Worm (Caenorhabditis elegans) whole organism, L2 larva: Measurements from ENCODE around the gene F10E9.7.

ENCODE experiments used
- C34F6.9 ChIP-seq: fragments of 150-350 bp; optimal IDR thresholded peaks from 2 replicates; lab custom pipeline; 2014; ENCODE audit warnings: missing biosample characterization, missing genetic modification characterization
- F13H6.1 ChIP-seq: sonication (generic microtip); optimal IDR thresholded peaks from 2 replicates; lab custom pipeline; 2016; ENCODE audit warnings: missing genetic modification characterization, missing compliant biosample characterization
- R02D3.7 ChIP-seq: fragments of 150-350 bp; optimal IDR thresholded peaks from 2 replicates; lab custom pipeline; 2014; ENCODE audit warnings: missing biosample characterization, missing genetic modification characterization
- Y55F3AM.14 ChIP-seq: fragments of 200-800 bp; sonication (Bioruptor generic); optimal IDR thresholded peaks from 2 replicates; lab custom pipeline; 2018; ENCODE audit warnings: mild to moderate bottlenecking, missing genetic modification characterization, missing compliant biosample characterization
- ZK546.5 ChIP-seq: sonication (generic microtip); optimal IDR thresholded peaks from 2 replicates; lab custom pipeline; 2017; ENCODE audit warnings: missing biosample characterization, missing genetic modification characterization
- alr-1 ChIP-seq: fragments of 150-350 bp; optimal IDR thresholded peaks from 2 replicates; lab custom pipeline; 2014; ENCODE audit warnings: missing biosample characterization, missing genetic modification characterization
- aly-2 ChIP-seq: fragments of 150-350 bp; optimal IDR thresholded peaks from 2 replicates; lab custom pipeline; 2014; ENCODE audit warnings: missing biosample characterization, missing genetic modification characterization
- ama-1 ChIP-seq: fragments of 150-350 bp; optimal IDR thresholded peaks from 2 replicates; lab custom pipeline; 2018; ENCODE audit warnings: inconsistent platforms
- ceh-16 ChIP-seq: fragments of 150-350 bp; optimal IDR thresholded peaks from 2 replicates; lab custom pipeline; 2014; ENCODE audit warnings: missing biosample characterization, missing genetic modification characterization
- ceh-82 ChIP-seq: fragments of 150-350 bp; optimal IDR thresholded peaks from 2 replicates; lab custom pipeline; 2014; ENCODE audit warnings: missing biosample characterization, missing genetic modification characterization
- crh-2 ChIP-seq: sonication (generic microtip); optimal IDR thresholded peaks from 2 replicates; lab custom pipeline; 2017; ENCODE audit warnings: missing biosample characterization, missing genetic modification characterization
- dmd-4 ChIP-seq: sonication (generic microtip); optimal IDR thresholded peaks from 2 replicates; lab custom pipeline; 2017; ENCODE audit warnings: missing biosample characterization, missing genetic modification characterization
- egl-27 ChIP-seq: sonication (generic microtip); optimal IDR thresholded peaks from 3 replicates; lab custom pipeline; 2017; ENCODE audit warnings: missing biosample characterization, missing genetic modification reagents, missing genetic modification characterization
- elt-3 ChIP-seq: sonication (generic microtip); optimal IDR thresholded peaks from 2 replicates; lab custom pipeline; 2017; ENCODE audit warnings: missing biosample characterization, missing genetic modification characterization
- fos-1 ChIP-seq: fragments of 150-350 bp; optimal IDR thresholded peaks from 2 replicates; lab custom pipeline; 2014; ENCODE audit warnings: missing biosample characterization, missing genetic modification characterization
- gmeb-1 ChIP-seq: fragments of 150-350 bp; optimal IDR thresholded peaks from 2 replicates; lab custom pipeline; 2014; ENCODE audit warnings: missing biosample characterization, missing genetic modification characterization
- lin-11 ChIP-seq: fragments of 150-350 bp; sonication (generic microtip); optimal IDR thresholded peaks from 2 replicates; lab custom pipeline; 2014; ENCODE audit warnings: missing biosample characterization, missing genetic modification characterization, inconsistent platforms, mixed read lengths
- lin-13 ChIP-seq: fragments of 150-350 bp; optimal IDR thresholded peaks from 2 replicates; lab custom pipeline; 2014; ENCODE audit warnings: missing biosample characterization, missing genetic modification reagents, missing genetic modification characterization
- lsy-2 ChIP-seq, 2 experiments: fragments of 150-350 bp in 1 of 2; sonication (generic microtip) in 1 of 2; optimal IDR thresholded peaks; 2 replicates each; lab custom pipeline; 2014 to 2017; ENCODE audit warnings: missing biosample characterization in 2 of 2, missing genetic modification characterization in 2 of 2
- mab-5 ChIP-seq: fragments of 150-350 bp; optimal IDR thresholded peaks from 2 replicates; lab custom pipeline; 2014; ENCODE audit warnings: missing biosample characterization, missing genetic modification characterization
- mdl-1 ChIP-seq, 2 experiments: fragments of 150-350 bp in 1 of 2; sonication (generic microtip) in 1 of 2; optimal IDR thresholded peaks; 2 replicates each; lab custom pipeline; 2017; ENCODE audit warnings: missing biosample characterization in 2 of 2, missing genetic modification characterization in 2 of 2
- nhr-11 ChIP-seq: fragments of 150-350 bp; optimal IDR thresholded peaks from 2 replicates; lab custom pipeline; 2014; ENCODE audit warnings: missing biosample characterization, missing genetic modification characterization
- nhr-12 ChIP-seq: fragments of 150-350 bp; optimal IDR thresholded peaks from 2 replicates; lab custom pipeline; 2014; ENCODE audit warnings: missing biosample characterization, missing genetic modification characterization
- nhr-129 ChIP-seq: fragments of 150-350 bp; optimal IDR thresholded peaks from 2 replicates; lab custom pipeline; 2014; ENCODE audit warnings: missing biosample characterization, missing genetic modification characterization
- nhr-23 ChIP-seq: fragments of 150-350 bp; optimal IDR thresholded peaks from 2 replicates; lab custom pipeline; 2014; ENCODE audit warnings: missing biosample characterization, missing genetic modification reagents, missing genetic modification characterization
- nhr-237 ChIP-seq: fragments of 150-350 bp; optimal IDR thresholded peaks from 2 replicates; lab custom pipeline; 2014; ENCODE audit warnings: missing biosample characterization, missing genetic modification characterization
- nhr-25 ChIP-seq: fragments of 150-350 bp; sonication (generic microtip); optimal IDR thresholded peaks from 3 replicates; lab custom pipeline; 2014; ENCODE audit warnings: missing biosample characterization, missing genetic modification characterization
- nhr-77 ChIP-seq: fragments of 150-350 bp; optimal IDR thresholded peaks from 2 replicates; lab custom pipeline; 2014; ENCODE audit warnings: missing biosample characterization, missing genetic modification characterization
- peb-1 ChIP-seq: fragments of 150-350 bp; optimal IDR thresholded peaks from 2 replicates; lab custom pipeline; 2014; ENCODE audit warnings: missing biosample characterization, missing genetic modification characterization
- sem-4 ChIP-seq: fragments of 150-350 bp; optimal IDR thresholded peaks from 2 replicates; lab custom pipeline; 2014; ENCODE audit warnings: missing biosample characterization, missing genetic modification reagents, missing genetic modification characterization
- skn-1 ChIP-seq: sonication (generic microtip); optimal IDR thresholded peaks from 2 replicates; lab custom pipeline; 2017; ENCODE audit warnings: missing biosample characterization, missing genetic modification characterization
- sma-3 ChIP-seq: sonication (generic microtip); optimal IDR thresholded peaks from 2 replicates; lab custom pipeline; 2016; ENCODE audit warnings: missing genetic modification reagents, missing genetic modification characterization, missing compliant biosample characterization
- sma-9 ChIP-seq, 2 experiments: fragments of 150-350 bp in 1 of 2; sonication (generic microtip) in 1 of 2; optimal IDR thresholded peaks; 2 replicates each; lab custom pipeline; 2014 to 2016; ENCODE audit warnings: missing genetic modification characterization in 2 of 2, mild to moderate bottlenecking in 1 of 2, missing biosample characterization in 1 of 2, missing compliant biosample characterization in 1 of 2, missing genetic modification reagents in 1 of 2, moderate library complexity in 1 of 2
- snpc-4 ChIP-seq: fragments of 150-350 bp; optimal IDR thresholded peaks from 2 replicates; lab custom pipeline; 2014; ENCODE audit warnings: missing biosample characterization, missing genetic modification characterization
- unc-39 ChIP-seq: fragments of 150-350 bp; optimal IDR thresholded peaks from 2 replicates; lab custom pipeline; 2014; ENCODE audit warnings: missing biosample characterization, missing genetic modification characterization
- unc-55 ChIP-seq: fragments of 150-350 bp; sonication (generic microtip); optimal IDR thresholded peaks from 3 replicates; lab custom pipeline; 2014; ENCODE audit warnings: missing biosample characterization, missing genetic modification reagents, missing genetic modification characterization
- unc-62 ChIP-seq: fragments of 150-350 bp; optimal IDR thresholded peaks from 2 replicates; lab custom pipeline; 2014; ENCODE audit warnings: missing biosample characterization, missing genetic modification reagents, missing genetic modification characterization
- zag-1 ChIP-seq: fragments of 150-350 bp; optimal IDR thresholded peaks from 2 replicates; lab custom pipeline; 2014; ENCODE audit warnings: missing biosample characterization, missing genetic modification characterization
- ztf-1 ChIP-seq: fragments of 200-800 bp; sonication (Bioruptor generic); conservative IDR thresholded peaks from 2 replicates; pipeline ENCODE4 v1.3.6; 2022; ENCODE audit warnings: missing genetic modification characterization, missing compliant biosample characterization
- ztf-4 ChIP-seq: fragments of 150-350 bp; optimal IDR thresholded peaks from 2 replicates; lab custom pipeline; 2014; ENCODE audit warnings: missing biosample characterization, missing genetic modification characterization

The F10E9.7 gene

ce11 chrIII:8291268-8292032 lies 15.8 kb downstream of the F10E9.7 start:
- TF ChIP-seq unc-55 (GFP tag; lab: Kevin White, UChicago): peak; percentile 27
- TF ChIP-seq ZK546.5 (tag; lab: Kevin White, UChicago): no peak
- TF ChIP-seq lin-11 (tag; lab: Kevin White, UChicago): no peak
- no peak for TF ChIP-seq nhr-11 (tag; lab: Kevin White, UChicago)
- TF ChIP-seq ama-1: no peak
- TF ChIP-seq unc-62 (GFP tag; lab: Kevin White, UChicago): no peak
- TF ChIP-seq nhr-23 (tag; lab: Kevin White, UChicago): no peak
- TF ChIP-seq aly-2 (tag; lab: Kevin White, UChicago): no peak
- no peak for TF ChIP-seq nhr-77 (tag; lab: Kevin White, UChicago)
- peak; percentile 10 for TF ChIP-seq gmeb-1
- no peak for TF ChIP-seq nhr-25 (tag; lab: Kevin White, UChicago)
- TF ChIP-seq sma-9 (GFP tag; optimal IDR thresholded peaks at IDR 0.05; lab: Kevin White, UChicago): peak; percentile 11
- no peak for TF ChIP-seq sma-9 (tag; optimal IDR thresholded peaks at IDR 0.05; lab: Kevin White, UChicago)
- TF ChIP-seq Y55F3AM.14 (GFP tag; lab: Kevin White, UChicago): no peak
- no peak for TF ChIP-seq alr-1 (tag; lab: Kevin White, UChicago)
- TF ChIP-seq fos-1 (tag; lab: Kevin White, UChicago): peak; percentile 98

DNA sequence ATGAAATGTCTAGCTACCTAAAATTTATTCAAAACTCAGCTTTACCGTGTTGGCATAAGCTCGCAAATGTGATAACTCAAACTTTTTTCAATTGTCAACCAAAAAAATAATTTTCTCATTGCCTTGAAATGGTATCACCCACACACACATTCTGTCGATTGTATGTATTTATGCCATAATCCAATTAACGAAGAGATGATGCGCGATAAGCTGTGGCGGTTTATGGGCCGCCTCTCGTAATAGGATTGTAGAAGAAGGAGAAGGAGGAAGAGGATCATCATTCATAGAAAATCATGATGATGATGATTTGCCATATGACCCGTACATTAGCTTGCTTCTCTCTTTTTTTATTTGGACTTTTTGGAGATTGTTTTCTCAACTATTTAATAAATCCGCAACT lies 18.1 kb downstream of the F10E9.7 start:
- no peak for TF ChIP-seq snpc-4 (tag; lab: Kevin White, UChicago)
- no peak for TF ChIP-seq nhr-12 (tag; lab: Kevin White, UChicago)
- no peak for TF ChIP-seq C34F6.9 (tag; lab: Kevin White, UChicago)
- no peak for TF ChIP-seq skn-1
- TF ChIP-seq lin-13: no peak
- no peak for TF ChIP-seq dmd-4 (tag; lab: Kevin White, UChicago)
- no peak for TF ChIP-seq alr-1 (tag; lab: Kevin White, UChicago)
- no peak for TF ChIP-seq mdl-1 (tag; optimal IDR thresholded peaks at IDR 0.05; lab: Kevin White, UChicago)
- no peak for TF ChIP-seq lsy-2 (tag; optimal IDR thresholded peaks at IDR 0.05; lab: Kevin White, UChicago)
- TF ChIP-seq nhr-77 (tag; lab: Kevin White, UChicago): no peak
- TF ChIP-seq elt-3 (tag; lab: Kevin White, UChicago): no peak
- no peak for TF ChIP-seq fos-1 (tag; lab: Kevin White, UChicago)
- no peak for TF ChIP-seq nhr-23 (tag; lab: Kevin White, UChicago)
- no peak for TF ChIP-seq nhr-129 (tag; lab: Kevin White, UChicago)
- TF ChIP-seq ZK546.5 (tag; lab: Kevin White, UChicago): no peak
- no peak for TF ChIP-seq egl-27 (tag; lab: Kevin White, UChicago)
- TF ChIP-seq unc-62 (GFP tag; lab: Kevin White, UChicago): no peak
- TF ChIP-seq unc-39: no peak

ce11 chrIII:8287519-8287918 lies 19.7 kb downstream of the F10E9.7 start:
- no peak for TF ChIP-seq ceh-16 (tag; lab: Kevin White, UChicago)
- peak; percentile 36 for TF ChIP-seq Y55F3AM.14 (GFP tag; lab: Kevin White, UChicago)
- no peak for TF ChIP-seq alr-1 (tag; lab: Kevin White, UChicago)
- TF ChIP-seq C34F6.9 (tag; lab: Kevin White, UChicago): peak; percentile 43
- peak; percentile 41 for TF ChIP-seq zag-1 (tag; lab: Kevin White, UChicago)
- no peak for TF ChIP-seq nhr-11 (tag; lab: Kevin White, UChicago)
- no peak for TF ChIP-seq gmeb-1
- TF ChIP-seq unc-55 (GFP tag; lab: Kevin White, UChicago): no peak
- no peak for TF ChIP-seq ztf-4
- TF ChIP-seq nhr-129 (tag; lab: Kevin White, UChicago): peak; percentile 42
- peak in 1 of 2 experiments; percentile 49 for TF ChIP-seq lsy-2 (tag; optimal IDR thresholded peaks at IDR 0.05; lab: Kevin White, UChicago)
- no peak for TF ChIP-seq nhr-237
- TF ChIP-seq nhr-25 (tag; lab: Kevin White, UChicago): no peak
- no peak for TF ChIP-seq ztf-1 (GFP tag; lab: Robert Waterston, UW)
- TF ChIP-seq ama-1: no peak
- peak; percentile 11 for TF ChIP-seq unc-62 (GFP tag; lab: Kevin White, UChicago)
- no peak for TF ChIP-seq lin-13
- TF ChIP-seq crh-2 (tag; lab: Kevin White, UChicago): no peak
- TF ChIP-seq sma-3: no peak
- TF ChIP-seq R02D3.7: no peak
- no peak for TF ChIP-seq sem-4 (tag; lab: Kevin White, UChicago)
- peak; percentile 74 for TF ChIP-seq mab-5 (tag; lab: Kevin White, UChicago)
- peak; percentile 61 for TF ChIP-seq F13H6.1 (tag; lab: Kevin White, UChicago)
- no peak for TF ChIP-seq ceh-82 (tag; lab: Kevin White, UChicago)
- TF ChIP-seq aly-2 (tag; lab: Kevin White, UChicago): no peak
- no peak for TF ChIP-seq peb-1 (tag; lab: Kevin White, UChicago)
- peak in 1 of 2 experiments; percentile 14 for TF ChIP-seq mdl-1 (tag; optimal IDR thresholded peaks at IDR 0.05; lab: Kevin White, UChicago)
- TF ChIP-seq, all 48 proteins: peak for 9
